Fruit fly (Drosophila melanogaster) whole organism, embryonic: Measurements from ENCODE around the gene Sf3b3.
A peak's percentile ranks its signal among the peaks of the same experiment; 100 is the strongest.

Experiments
- BtbVII ChIP-seq: fragments of 200-800 bp; sonication (Bioruptor generic); optimal IDR thresholded peaks from 3 replicates; lab custom pipeline; 2017; ENCODE audit warnings: missing biosample characterization, mild to moderate bottlenecking, missing genetic modification characterization
- CG10274 ChIP-seq: fragments of 200-800 bp; sonication (Bioruptor generic); optimal IDR thresholded peaks from 3 replicates; lab custom pipeline; 2017; ENCODE audit warnings: missing biosample characterization, mild to moderate bottlenecking, missing genetic modification characterization
- CG11093 ChIP-seq: fragments of 200-800 bp; sonication (Bioruptor generic); IDR thresholded peaks from 3 replicates; pipeline ENCODE4 v1.3.6; 2022; ENCODE audit warnings: missing biosample characterization, missing genetic modification characterization
- CG12744 ChIP-seq: fragments of 200-800 bp; sonication (Bioruptor generic); optimal IDR thresholded peaks from 2 replicates; lab custom pipeline; 2016; ENCODE audit warnings: missing biosample characterization, missing genetic modification characterization
- CG13287 ChIP-seq: fragments of 200-800 bp; sonication (Bioruptor generic); IDR thresholded peaks from 2 replicates; pipeline ENCODE4 v1.3.6; 2022; ENCODE audit warnings: missing biosample characterization, missing genetic modification characterization; ENCODE audit not compliant: partially characterized antibody
- CG13424 ChIP-seq: fragments of 200-800 bp; sonication (Bioruptor generic); optimal IDR thresholded peaks from 2 replicates; lab custom pipeline; 2019; ENCODE audit warnings: missing biosample characterization, mild to moderate bottlenecking, missing genetic modification characterization, moderate library complexity
- CG13624 ChIP-seq: fragments of 200-800 bp; sonication (Bioruptor generic); optimal IDR thresholded peaks from 2 replicates; lab custom pipeline; 2016; ENCODE audit warnings: missing biosample characterization, missing genetic modification characterization
- CG13775 ChIP-seq: fragments of 200-800 bp; sonication (Bioruptor generic); optimal IDR thresholded peaks from 3 replicates; lab custom pipeline; 2017; ENCODE audit warnings: missing biosample characterization, mild to moderate bottlenecking, missing genetic modification characterization
- CG14014 ChIP-seq: fragments of 200-800 bp; sonication (Bioruptor generic); IDR thresholded peaks from 2 replicates; pipeline ENCODE4 v1.3.6; 2022; ENCODE audit warnings: missing biosample characterization, missing genetic modification characterization
- CG17385 ChIP-seq: fragments of 200-800 bp; sonication (Bioruptor generic); optimal IDR thresholded peaks from 3 replicates; lab custom pipeline; 2018; ENCODE audit warnings: missing biosample characterization, mild to moderate bottlenecking, missing genetic modification characterization
- CG17912 ChIP-seq: fragments of 200-800 bp; sonication (Bioruptor generic); optimal IDR thresholded peaks from 2 replicates; lab custom pipeline; 2018; ENCODE audit warnings: missing biosample characterization, mild to moderate bottlenecking, missing genetic modification characterization
- CG18262 ChIP-seq: fragments of 200-800 bp; optimal IDR thresholded peaks from 3 replicates; lab custom pipeline; 2019; ENCODE audit warnings: missing biosample characterization, mild to moderate bottlenecking, missing genetic modification characterization, moderate library complexity
- CG18764 ChIP-seq: fragments of 200-800 bp; sonication (Bioruptor generic); optimal IDR thresholded peaks from 3 replicates; lab custom pipeline; 2016; ENCODE audit warnings: missing biosample characterization, missing genetic modification characterization
- CG32532 ChIP-seq: fragments of 200-800 bp; sonication (Bioruptor generic); IDR thresholded peaks from 2 replicates; pipeline ENCODE4 v1.3.6; 2022; ENCODE audit warnings: missing biosample characterization, missing genetic modification characterization
- CG34376 ChIP-seq: fragments of 200-800 bp; sonication (Bioruptor generic); optimal IDR thresholded peaks from 2 replicates; lab custom pipeline; 2018; ENCODE audit warnings: missing biosample characterization, mild to moderate bottlenecking, missing genetic modification characterization
- CG5180 ChIP-seq: fragments of 200-800 bp; sonication (Bioruptor generic); optimal IDR thresholded peaks from 3 replicates; lab custom pipeline; 2017; ENCODE audit warnings: missing biosample characterization, missing genetic modification characterization, mild to moderate bottlenecking, moderate library complexity, missing genetic modification reagents
- CG6689 ChIP-seq: fragments of 200-800 bp; sonication (Bioruptor generic); IDR thresholded peaks from 2 replicates; pipeline ENCODE4 v1.3.6; 2022; ENCODE audit warnings: missing biosample characterization, missing genetic modification characterization
- CG6813 ChIP-seq: fragments of 200-800 bp; sonication (Bioruptor generic); optimal IDR thresholded peaks from 2 replicates; lab custom pipeline; 2017; ENCODE audit warnings: missing biosample characterization, missing genetic modification characterization, mild to moderate bottlenecking, moderate library complexity, missing genetic modification reagents
- CG8388 ChIP-seq: fragments of 200-800 bp; sonication (Bioruptor generic); optimal IDR thresholded peaks from 2 replicates; lab custom pipeline; 2019; ENCODE audit warnings: missing biosample characterization, mild to moderate bottlenecking, missing genetic modification characterization, moderate library complexity
- CG8944 ChIP-seq: fragments of 200-800 bp; sonication (Bioruptor generic); optimal IDR thresholded peaks from 3 replicates; lab custom pipeline; 2016; ENCODE audit warnings: missing biosample characterization, missing genetic modification characterization
- Dfd ChIP-seq, 2 experiments: fragments of >200 bp; optimal IDR thresholded peaks; 2 replicates each; lab custom pipeline; 2017; ENCODE audit warnings: missing biosample characterization in 2 of 2, missing genetic modification characterization in 2 of 2
- Doc2 ChIP-seq: fragments of 200-800 bp; sonication (Bioruptor generic); IDR thresholded peaks from 2 replicates; pipeline ENCODE4 v1.3.6; 2022; ENCODE audit warnings: missing biosample characterization, missing genetic modification characterization
- ERR ChIP-seq: fragments of 200-800 bp; sonication (Bioruptor generic); optimal IDR thresholded peaks from 2 replicates; lab custom pipeline; 2016; ENCODE audit warnings: missing biosample characterization, missing genetic modification characterization
- Fer2 ChIP-seq: fragments of 200-800 bp; sonication (Bioruptor generic); optimal IDR thresholded peaks from 2 replicates; lab custom pipeline; 2018; ENCODE audit warnings: missing biosample characterization, mild to moderate bottlenecking, missing genetic modification characterization, moderate library complexity
- HmgD ChIP-seq: fragments of 200-800 bp; sonication (Bioruptor generic); optimal IDR thresholded peaks from 3 replicates; lab custom pipeline; 2016; ENCODE audit warnings: missing biosample characterization, missing genetic modification characterization
- Myb ChIP-seq: fragments of 200-800 bp; sonication (Bioruptor generic); optimal IDR thresholded peaks from 2 replicates; lab custom pipeline; 2016; ENCODE audit warnings: missing biosample characterization, missing genetic modification characterization
- Six4 ChIP-seq: fragments of 200-800 bp; sonication (Bioruptor generic); optimal IDR thresholded peaks from 2 replicates; lab custom pipeline; 2016; ENCODE audit warnings: missing biosample characterization, missing genetic modification characterization
- Usf ChIP-seq: fragments of 200-800 bp; sonication (Bioruptor generic); optimal IDR thresholded peaks from 2 replicates; lab custom pipeline; 2017; ENCODE audit warnings: missing genotype, missing biosample characterization, missing genetic modification characterization
- bcd ChIP-seq: fragments of 200-800 bp; sonication (Bioruptor generic); optimal IDR thresholded peaks from 2 replicates; lab custom pipeline; 2017; ENCODE audit warnings: missing biosample characterization, mild to moderate bottlenecking, missing genetic modification characterization
- bigmax ChIP-seq: fragments of 200-800 bp; sonication (Bioruptor generic); optimal IDR thresholded peaks from 2 replicates; lab custom pipeline; 2018; ENCODE audit warnings: missing biosample characterization, mild to moderate bottlenecking, missing genetic modification characterization
- crol ChIP-seq: fragments of 200-800 bp; sonication (Bioruptor generic); IDR thresholded peaks from 2 replicates; pipeline ENCODE4 v1.3.6; 2022; ENCODE audit warnings: missing biosample characterization, missing genetic modification characterization
- crp ChIP-seq, 2 experiments: fragments of 200-800 bp; sonication (Bioruptor generic); optimal IDR thresholded peaks; 2 replicates in 1 of 2; 3 replicates in 1 of 2; lab custom pipeline; 2017; ENCODE audit warnings: missing biosample characterization in 2 of 2, missing genetic modification characterization in 2 of 2, mild to moderate bottlenecking in 1 of 2, moderate library complexity in 1 of 2
- dmrt99B ChIP-seq: fragments of 200-800 bp; sonication (Bioruptor generic); optimal IDR thresholded peaks from 2 replicates; lab custom pipeline; 2018; ENCODE audit warnings: missing biosample characterization, mild to moderate bottlenecking, missing genetic modification characterization, moderate library complexity
- ems ChIP-seq: fragments of 200-800 bp; sonication (Bioruptor generic); optimal IDR thresholded peaks from 3 replicates; lab custom pipeline; 2016; ENCODE audit warnings: missing biosample characterization, missing genetic modification characterization
- en ChIP-seq: fragments of 200-800 bp; sonication (Bioruptor generic); optimal IDR thresholded peaks from 2 replicates; lab custom pipeline; 2016; ENCODE audit warnings: missing biosample characterization, missing genetic modification characterization
- fd64A ChIP-seq: fragments of 200-800 bp; sonication (Bioruptor generic); optimal IDR thresholded peaks from 3 replicates; lab custom pipeline; 2018; ENCODE audit warnings: missing biosample characterization, mild to moderate bottlenecking, missing genetic modification characterization
- gce ChIP-seq: fragments of 200-800 bp; sonication (Bioruptor generic); IDR thresholded peaks from 3 replicates; pipeline ENCODE4 v1.3.6; 2022; ENCODE audit warnings: missing biosample characterization, missing genetic modification characterization
- ind ChIP-seq: fragments of 200-800 bp; sonication (Bioruptor generic); optimal IDR thresholded peaks from 3 replicates; lab custom pipeline; 2016; ENCODE audit warnings: missing biosample characterization, missing genetic modification characterization
- insv ChIP-seq, 2 experiments: fragments of 200-800 bp; sonication (Bioruptor generic); optimal IDR thresholded peaks; 3 replicates each; lab custom pipeline; 2016 to 2018; ENCODE audit warnings: missing biosample characterization in 2 of 2, missing genetic modification characterization in 2 of 2
- klu ChIP-seq: fragments of 200-800 bp; sonication (Bioruptor generic); IDR thresholded peaks from 2 replicates; pipeline ENCODE4 v1.3.6; 2022; ENCODE audit warnings: missing biosample characterization, missing genetic modification characterization
- lab ChIP-seq: fragments of 200-800 bp; sonication (Bioruptor generic); optimal IDR thresholded peaks from 3 replicates; lab custom pipeline; 2017; ENCODE audit warnings: missing biosample characterization, missing genetic modification characterization, mild to moderate bottlenecking, moderate library complexity, missing genetic modification reagents
- mld ChIP-seq: fragments of 200-800 bp; sonication (Bioruptor generic); IDR thresholded peaks from 3 replicates; pipeline ENCODE4 v1.3.6; 2022; ENCODE audit warnings: missing biosample characterization, missing genetic modification characterization; ENCODE audit not compliant: partially characterized antibody
- nerfin-1 ChIP-seq: fragments of 200-800 bp; sonication (Bioruptor generic); optimal IDR thresholded peaks from 3 replicates; lab custom pipeline; 2019; ENCODE audit warnings: missing biosample characterization, mild to moderate bottlenecking, missing genetic modification characterization, moderate library complexity
- nom ChIP-seq: fragments of 200-800 bp; sonication (Bioruptor generic); optimal IDR thresholded peaks from 2 replicates; lab custom pipeline; 2017; ENCODE audit warnings: missing biosample characterization, missing genetic modification characterization, mild to moderate bottlenecking, moderate library complexity, missing genetic modification reagents
- org-1 ChIP-seq: fragments of 200-800 bp; sonication (Bioruptor generic); optimal IDR thresholded peaks from 2 replicates; lab custom pipeline; 2017; ENCODE audit warnings: missing biosample characterization, missing genetic modification characterization
- p53 ChIP-seq: fragments of 200-800 bp; sonication (Bioruptor generic); optimal IDR thresholded peaks from 2 replicates; lab custom pipeline; 2016; ENCODE audit warnings: missing biosample characterization, missing genetic modification characterization
- peb ChIP-seq: fragments of 200-800 bp; sonication (Bioruptor generic); IDR thresholded peaks from 2 replicates; pipeline ENCODE4 v1.3.6; 2022; ENCODE audit warnings: missing biosample characterization, missing genetic modification characterization
- pum ChIP-seq: fragments of 200-800 bp; sonication (Bioruptor generic); optimal IDR thresholded peaks from 2 replicates; lab custom pipeline; 2016; ENCODE audit warnings: missing biosample characterization, missing genetic modification characterization
- sc ChIP-seq, 3 experiments: fragments of >200 bp in 2 of 3; fragments of 200-800 bp in 1 of 3; sonication (Bioruptor generic) in 1 of 3; optimal IDR thresholded peaks; 2 replicates in 2 of 3; 3 replicates in 1 of 3; lab custom pipeline; 2017; ENCODE audit warnings: mild to moderate bottlenecking in 1 of 3, missing biosample characterization in 1 of 3, missing genetic modification characterization in 1 of 3, missing genetic modification reagents in 1 of 3

The Sf3b3 gene

dm6 chr3L:805642-806218 is 27.5 kb downstream of the Sf3b3 start (continued):
- TF ChIP-seq gce (GFP tag; lab: Robert Waterston, UW) (peak; percentile 58; the same call in 1 of the 3 replicates), CG8388 (GFP tag; lab: Kevin White, UChicago) (peak; percentile 71), crol (GFP tag; lab: Robert Waterston, UW) (peak; percentile 59), org-1 (GFP tag; lab: Kevin White, UChicago) (peak; percentile 57), nom (GFP tag; lab: Kevin White, UChicago) (no peak), CG13287 (GFP tag; lab: Robert Waterston, UW) (no peak), CG14014 (no peak; the same call in 1 of the 2 replicates), CG17385 (GFP tag; lab: Kevin White, UChicago) (peak; percentile 39), ERR (GFP tag; lab: Kevin White, UChicago) (no peak), Six4 (GFP tag; lab: Kevin White, UChicago) (peak; percentile 43), CG6813 (GFP tag; lab: Kevin White, UChicago) (peak; percentile 22), bigmax (GFP tag; lab: Kevin White, UChicago) (no peak), crp (GFP tag; optimal IDR thresholded peaks at IDR 0.05; lab: Kevin White, UChicago) (no peak), fd64A (GFP tag; lab: Kevin White, UChicago) (no peak), HmgD (GFP tag; lab: Kevin White, UChicago) (no peak), ind (GFP tag; lab: Kevin White, UChicago) (peak; percentile 58), klu (no peak), en (GFP tag; lab: Kevin White, UChicago) (no peak), bcd (peak; percentile 57), BtbVII (peak; percentile 38), CG11093 (GFP tag; lab: Robert Waterston, UW) (no peak), CG17912 (GFP tag; lab: Kevin White, UChicago) (no peak), insv (GFP tag; optimal IDR thresholded peaks at IDR 0.05; lab: Kevin White, UChicago) (no peak), dmrt99B (tag; lab: Kevin White, UChicago) (peak; percentile 77), lab (GFP tag; lab: Kevin White, UChicago) (peak; percentile 65), Myb (GFP tag; lab: Kevin White, UChicago) (no peak), Dfd (GFP tag; optimal IDR thresholded peaks at IDR 0.05; lab: Kevin White, UChicago) (no peak), CG12744 (no peak), CG34376 (GFP tag; lab: Kevin White, UChicago) (no peak), CG18262 (tag; lab: Kevin White, UChicago) (peak; percentile 71), CG10274 (GFP tag; lab: Kevin White, UChicago) (peak; percentile 19), CG13424 (tag; lab: Kevin White, UChicago) (peak; percentile 39), Fer2 (tag; lab: Kevin White, UChicago) (no peak), CG13624 (GFP tag; lab: Kevin White, UChicago) (peak; percentile 17), mld (no peak), Doc2 (no peak), nerfin-1 (peak; percentile 52), pum (GFP tag; lab: Kevin White, UChicago) (peak; percentile 43), peb (GFP tag; lab: Robert Waterston, UW) (no peak), p53 (GFP tag; lab: Kevin White, UChicago) (no peak), CG5180 (peak; percentile 45), CG13775 (GFP tag; lab: Kevin White, UChicago) (peak; percentile 48), ems (peak; percentile 65), CG18764 (GFP tag; lab: Kevin White, UChicago) (peak; percentile 36), CG6689 (GFP tag; lab: Robert Waterston, UW) (peak; percentile 68), CG32532 (peak; percentile 23; the same call in 1 of the 2 replicates), CG8944 (GFP tag; lab: Kevin White, UChicago) (peak; percentile 25), Usf (GFP tag; lab: Kevin White, UChicago) (no peak), sc (optimal IDR thresholded peaks at IDR 0.05; lab: Kevin White, UChicago) (no peak), sc (GFP tag; optimal IDR thresholded peaks at IDR 0.05; lab: Kevin White, UChicago) (no peak)
